Worm (Caenorhabditis elegans) whole organism, midembryonic: ENCODE results near the gene sri-69.

Experiments used
- T22C8.4 ChIP-seq: fragments of 200-800 bp; sonication (Bioruptor generic); IDR thresholded peaks from 2 replicates; pipeline ENCODE4 v1.3.6; 2022; ENCODE audit warnings: missing genetic modification characterization, missing compliant biosample characterization
- cog-1 ChIP-seq: sonication (generic microtip); optimal IDR thresholded peaks from 2 replicates; lab custom pipeline; 2016; ENCODE audit warnings: missing genetic modification characterization, missing compliant biosample characterization
- flt-1 ChIP-seq: fragments of 200-800 bp; sonication (Bioruptor generic); IDR thresholded peaks from 2 replicates; pipeline ENCODE4 v1.3.6; 2022; ENCODE audit warnings: missing genetic modification characterization, missing compliant biosample characterization
- klf-2 ChIP-seq: fragments of 200-800 bp; sonication (Bioruptor generic); conservative IDR thresholded peaks from 2 replicates; pipeline ENCODE4 v1.3.6; 2022; ENCODE audit warnings: missing genetic modification reagents, missing genetic modification characterization, missing compliant biosample characterization
- med-1 ChIP-seq: sonication (generic microtip); optimal IDR thresholded peaks from 2 replicates; lab custom pipeline; 2017; ENCODE audit warnings: missing genetic modification characterization, mild to moderate bottlenecking, missing compliant biosample characterization, antibody characterized with exemption, missing genetic modification reagents; ENCODE audit not compliant: insufficient read depth
- ref-1 ChIP-seq: fragments of 200-800 bp; sonication (Bioruptor generic); conservative IDR thresholded peaks from 2 replicates; pipeline ENCODE4 v1.3.6; 2022; ENCODE audit warnings: missing genetic modification reagents, missing genetic modification characterization, missing compliant biosample characterization
- tab-1 ChIP-seq: fragments of 200-800 bp; sonication (Bioruptor generic); IDR thresholded peaks from 2 replicates; pipeline ENCODE4 v1.3.6; 2022; ENCODE audit warnings: missing genetic modification characterization, missing compliant biosample characterization
- ztf-23 ChIP-seq: fragments of 200-800 bp; sonication (Bioruptor generic); IDR thresholded peaks from 2 replicates; pipeline ENCODE4 v1.3.6; 2022; ENCODE audit warnings: missing genetic modification reagents, missing genetic modification characterization, missing compliant biosample characterization
- ztf-29 ChIP-seq: fragments of 200-800 bp; sonication (Bioruptor generic); IDR thresholded peaks from 2 replicates; pipeline ENCODE4 v1.3.6; 2022; ENCODE audit warnings: missing genetic modification reagents, missing genetic modification characterization, missing compliant biosample characterization

- no peak for TF ChIP-seq ztf-23 (GFP tag; lab: Robert Waterston, UW)
- no peak for TF ChIP-seq med-1
- no peak for TF ChIP-seq cog-1 (tag; lab: Kevin White, UChicago)
- TF ChIP-seq T22C8.4 (GFP tag; lab: Robert Waterston, UW), result no peak
- no peak for TF ChIP-seq tab-1 (GFP tag; lab: Robert Waterston, UW)
- TF ChIP-seq flt-1 (GFP tag; lab: Robert Waterston, UW), result no peak
- TF ChIP-seq ztf-29 (GFP tag; lab: Robert Waterston, UW), result no peak
- no peak for TF ChIP-seq klf-2 (GFP tag; lab: Robert Waterston, UW)
- TF ChIP-seq ref-1 (GFP tag; lab: Robert Waterston, UW), result no peak
Observed at ce11 chrV:17000635-17001034, 7.6 kb downstream of the sri-69 start.
